Fruit fly (Drosophila melanogaster) whole organism, embryonic: Measurements from ENCODE around the gene Plap.
A peak's percentile ranks its signal among the peaks of the same experiment; 100 is the strongest.

ENCODE experiments used
- Awh ChIP-seq: fragments of 200-800 bp; sonication (Bioruptor generic); IDR thresholded peaks from 2 replicates; pipeline ENCODE4, ENCODE4 v1.3.6; 2022; ENCODE audit warnings: missing biosample characterization, missing genetic modification characterization
- Bgb ChIP-seq: fragments of 200-800 bp; sonication (Bioruptor generic); IDR thresholded peaks from 2 replicates; pipeline ENCODE4 v1.3.6; 2022; ENCODE audit warnings: missing biosample characterization, missing genetic modification characterization; ENCODE audit not compliant: partially characterized antibody
- CG10267 ChIP-seq: fragments of 200-800 bp; sonication (Bioruptor generic); optimal IDR thresholded peaks from 2 replicates; lab custom pipeline; 2018; ENCODE audit warnings: missing biosample characterization, mild to moderate bottlenecking, missing genetic modification characterization, moderate library complexity
- CG10431 ChIP-seq: fragments of 200-800 bp; sonication (Bioruptor generic); optimal IDR thresholded peaks from 3 replicates; lab custom pipeline; 2018; ENCODE audit warnings: missing biosample characterization, mild to moderate bottlenecking, missing genetic modification characterization
- CG10543 ChIP-seq: fragments of 200-800 bp; sonication (Bioruptor generic); optimal IDR thresholded peaks from 3 replicates; lab custom pipeline; 2017; ENCODE audit warnings: missing biosample characterization, mild to moderate bottlenecking, missing genetic modification characterization, moderate library complexity
- CG10565 ChIP-seq: fragments of 200-800 bp; sonication (Bioruptor generic); optimal IDR thresholded peaks from 3 replicates; lab custom pipeline; 2016; ENCODE audit warnings: missing biosample characterization, mild to moderate bottlenecking, missing genetic modification characterization
- CG10654 ChIP-seq: fragments of 200-800 bp; sonication (Bioruptor generic); optimal IDR thresholded peaks from 2 replicates; lab custom pipeline; 2016; ENCODE audit warnings: missing biosample characterization, missing genetic modification characterization
- CG11695 ChIP-seq: fragments of 200-800 bp; sonication (Bioruptor generic); IDR thresholded peaks from 3 replicates; pipeline ENCODE4 v1.3.6; 2022; ENCODE audit warnings: missing biosample characterization, missing genetic modification characterization
- CG15601 ChIP-seq: fragments of 200-800 bp; sonication (Bioruptor generic); optimal IDR thresholded peaks from 3 replicates; lab custom pipeline; 2019; ENCODE audit warnings: missing biosample characterization, mild to moderate bottlenecking, missing genetic modification characterization, moderate library complexity
- CG17186 ChIP-seq: fragments of 200-800 bp; sonication (Bioruptor generic); optimal IDR thresholded peaks from 3 replicates; lab custom pipeline; 2017; ENCODE audit warnings: missing biosample characterization, missing genetic modification reagents, missing genetic modification characterization
- CG32532 ChIP-seq: fragments of 200-800 bp; sonication (Bioruptor generic); IDR thresholded peaks from 2 replicates; pipeline ENCODE4 v1.3.6; 2022; ENCODE audit warnings: missing biosample characterization, missing genetic modification characterization
- CG32772 ChIP-seq: fragments of 200-800 bp; sonication (Bioruptor generic); IDR thresholded peaks from 2 replicates; pipeline ENCODE4 v1.3.6; 2022; ENCODE audit warnings: missing biosample characterization, missing genetic modification characterization
- CG3847 ChIP-seq: fragments of 200-800 bp; sonication (Bioruptor generic); IDR thresholded peaks from 2 replicates; pipeline ENCODE4 v1.3.6; 2022; ENCODE audit warnings: missing biosample characterization, missing genetic modification characterization
- CG4360 ChIP-seq: fragments of 200-800 bp; sonication (Bioruptor generic); IDR thresholded peaks from 2 replicates; pipeline ENCODE4 v1.3.6; 2022; ENCODE audit warnings: missing biosample characterization, missing genetic modification characterization
- CG4820 ChIP-seq: fragments of 200-800 bp; sonication (Bioruptor generic); optimal IDR thresholded peaks from 3 replicates; lab custom pipeline; 2016; ENCODE audit warnings: missing biosample characterization, missing genetic modification characterization
- CG5245 ChIP-seq: fragments of 200-800 bp; sonication (Bioruptor generic); optimal IDR thresholded peaks from 3 replicates; lab custom pipeline; 2016; ENCODE audit warnings: missing biosample characterization, missing genetic modification characterization
- CG5953 ChIP-seq: fragments of 200-800 bp; sonication (Bioruptor generic); IDR thresholded peaks from 2 replicates; pipeline ENCODE4 v1.3.6; 2022; ENCODE audit warnings: missing biosample characterization, missing genetic modification characterization
- CG7786 ChIP-seq: fragments of 200-800 bp; sonication (Bioruptor generic); optimal IDR thresholded peaks from 2 replicates; lab custom pipeline; 2016; ENCODE audit warnings: missing biosample characterization, missing genetic modification characterization
- Camta ChIP-seq: fragments of 200-800 bp; sonication (Bioruptor generic); optimal IDR thresholded peaks from 2 replicates; lab custom pipeline; 2016; ENCODE audit warnings: missing biosample characterization, missing genetic modification characterization
- Dek ChIP-seq: fragments of 200-800 bp; sonication (Bioruptor generic); optimal IDR thresholded peaks from 3 replicates; lab custom pipeline; 2019; ENCODE audit warnings: missing biosample characterization, mild to moderate bottlenecking, missing genetic modification characterization, moderate library complexity
- Dfd ChIP-seq, 2 experiments: fragments of >200 bp; optimal IDR thresholded peaks; 2 replicates each; lab custom pipeline; 2017; ENCODE audit warnings: missing biosample characterization in 2 of 2, missing genetic modification characterization in 2 of 2
- Doc3 ChIP-seq: fragments of 200-800 bp; sonication (Bioruptor generic); IDR thresholded peaks from 3 replicates; pipeline ENCODE4 v1.3.6; 2022; ENCODE audit warnings: missing biosample characterization, missing genetic modification characterization; ENCODE audit not compliant: partially characterized antibody
- E2f1 ChIP-seq: fragments of 200-800 bp; sonication (Bioruptor generic); IDR thresholded peaks from 2 replicates; pipeline ENCODE4 v1.3.6; 2022; ENCODE audit warnings: missing biosample characterization, missing genetic modification characterization
- Fer2 ChIP-seq: fragments of 200-800 bp; sonication (Bioruptor generic); optimal IDR thresholded peaks from 2 replicates; lab custom pipeline; 2018; ENCODE audit warnings: missing biosample characterization, mild to moderate bottlenecking, missing genetic modification characterization, moderate library complexity
- HLH4C ChIP-seq: fragments of 200-800 bp; sonication (Bioruptor generic); IDR thresholded peaks from 3 replicates; pipeline ENCODE4 v1.3.6; 2022; ENCODE audit warnings: missing biosample characterization, missing genetic modification characterization; ENCODE audit not compliant: partially characterized antibody
- HLH54F ChIP-seq: fragments of 200-800 bp; sonication (Bioruptor generic); optimal IDR thresholded peaks from 3 replicates; lab custom pipeline; 2016; ENCODE audit warnings: missing biosample characterization, missing genetic modification characterization
- Hand ChIP-seq: fragments of 200-800 bp; sonication (Bioruptor generic); optimal IDR thresholded peaks from 2 replicates; lab custom pipeline; 2017; ENCODE audit warnings: mild to moderate bottlenecking, missing biosample characterization, missing genetic modification reagents, missing genetic modification characterization
- Hmr ChIP-seq: fragments of 200-800 bp; sonication (Bioruptor generic); optimal IDR thresholded peaks from 3 replicates; lab custom pipeline; 2017; ENCODE audit warnings: mild to moderate bottlenecking, missing biosample characterization, missing genetic modification reagents, missing genetic modification characterization
- Lpt ChIP-seq: fragments of >200 bp; optimal IDR thresholded peaks from 2 replicates; lab custom pipeline; 2018; ENCODE audit warnings: missing biosample characterization, missing genetic modification characterization
- PHDP ChIP-seq: fragments of 200-800 bp; sonication (Bioruptor generic); optimal IDR thresholded peaks from 3 replicates; lab custom pipeline; 2018; ENCODE audit warnings: missing biosample characterization, mild to moderate bottlenecking, missing genetic modification characterization, moderate library complexity
- Rx ChIP-seq: fragments of 200-800 bp; sonication (Bioruptor generic); IDR thresholded peaks from 2 replicates; pipeline ENCODE4 v1.3.6; 2022; ENCODE audit warnings: missing biosample characterization, missing genetic modification characterization
- Sry-δ ChIP-seq: fragments of 200-800 bp; sonication (Bioruptor generic); optimal IDR thresholded peaks from 2 replicates; lab custom pipeline; 2016; ENCODE audit warnings: missing biosample characterization, missing genetic modification characterization
- Trl ChIP-seq, 3 experiments: fragments of >200 bp in 2 of 3; fragments of 200-800 bp in 1 of 3; sonication (Bioruptor generic) in 1 of 3; optimal IDR thresholded peaks; 2 replicates in 1 of 3; 3 replicates in 2 of 3; lab custom pipeline; 2016 to 2017; ENCODE audit warnings: missing biosample characterization in 1 of 3, missing genetic modification characterization in 1 of 3
- Xbp1 ChIP-seq: fragments of 200-800 bp; sonication (Bioruptor generic); optimal IDR thresholded peaks from 3 replicates; lab custom pipeline; 2016; ENCODE audit warnings: missing biosample characterization, mild to moderate bottlenecking, missing genetic modification characterization
- Xrp1 ChIP-seq: fragments of 200-800 bp; sonication (Bioruptor generic); IDR thresholded peaks from 2 replicates; pipeline ENCODE4 v1.3.6; 2022; ENCODE audit warnings: missing biosample characterization, missing genetic modification characterization
- cad ChIP-seq: fragments of >200 bp; optimal IDR thresholded peaks from 2 replicates; lab custom pipeline; 2017; ENCODE audit warnings: missing biosample characterization, missing genetic modification characterization
- chinmo ChIP-seq: fragments of 200-800 bp; sonication (Bioruptor generic); IDR thresholded peaks from 4 replicates; pipeline ENCODE4 v1.3.6; 2022; ENCODE audit warnings: missing biosample characterization, missing genetic modification characterization; ENCODE audit not compliant: partially characterized antibody
- corto ChIP-seq: fragments of 200-800 bp; sonication (Bioruptor generic); optimal IDR thresholded peaks from 2 replicates; lab custom pipeline; 2016; ENCODE audit warnings: missing biosample characterization, mild to moderate bottlenecking, missing genetic modification characterization, moderate library complexity
- disco-r ChIP-seq: fragments of 200-800 bp; sonication (Bioruptor generic); optimal IDR thresholded peaks from 2 replicates; lab custom pipeline; 2016; ENCODE audit warnings: missing biosample characterization, missing genetic modification characterization
- ems ChIP-seq: fragments of 200-800 bp; sonication (Bioruptor generic); optimal IDR thresholded peaks from 3 replicates; lab custom pipeline; 2016; ENCODE audit warnings: missing biosample characterization, missing genetic modification characterization
- en ChIP-seq: fragments of 200-800 bp; sonication (Bioruptor generic); optimal IDR thresholded peaks from 2 replicates; lab custom pipeline; 2016; ENCODE audit warnings: missing biosample characterization, missing genetic modification characterization
- fd3F ChIP-seq: fragments of 200-800 bp; sonication (Bioruptor generic); optimal IDR thresholded peaks from 2 replicates; lab custom pipeline; 2018; ENCODE audit warnings: missing biosample characterization, mild to moderate bottlenecking, missing genetic modification characterization, moderate library complexity
- gro ChIP-seq: fragments of 200-800 bp; sonication (Bioruptor generic); optimal IDR thresholded peaks from 2 replicates; lab custom pipeline; 2016; ENCODE audit warnings: missing biosample characterization, missing genetic modification characterization
- klu ChIP-seq: fragments of 200-800 bp; sonication (Bioruptor generic); IDR thresholded peaks from 2 replicates; pipeline ENCODE4 v1.3.6; 2022; ENCODE audit warnings: missing biosample characterization, missing genetic modification characterization
- kni ChIP-seq: fragments of 200-800 bp; sonication (Bioruptor generic); optimal IDR thresholded peaks from 3 replicates; lab custom pipeline; 2017; ENCODE audit warnings: mild to moderate bottlenecking, missing biosample characterization, missing genetic modification reagents, missing genetic modification characterization
- knrl ChIP-seq: fragments of 200-800 bp; sonication (Bioruptor generic); IDR thresholded peaks from 3 replicates; pipeline ENCODE4 v1.3.6; 2022; ENCODE audit warnings: missing biosample characterization, missing genetic modification characterization; ENCODE audit not compliant: partially characterized antibody
- lmd ChIP-seq: fragments of 200-800 bp; sonication (Bioruptor generic); IDR thresholded peaks from 2 replicates; pipeline ENCODE4 v1.3.6; 2022; ENCODE audit warnings: missing biosample characterization, missing genetic modification characterization
- mirr ChIP-seq: fragments of 200-800 bp; sonication (Bioruptor generic); optimal IDR thresholded peaks from 3 replicates; lab custom pipeline; 2018; ENCODE audit warnings: missing biosample characterization, mild to moderate bottlenecking, missing genetic modification characterization
- pros ChIP-seq: fragments of 200-800 bp; sonication (Bioruptor generic); optimal IDR thresholded peaks from 3 replicates; lab custom pipeline; 2019; ENCODE audit warnings: missing biosample characterization, mild to moderate bottlenecking, missing genetic modification characterization, moderate library complexity
- ranshi ChIP-seq: fragments of 200-800 bp; sonication (Bioruptor generic); IDR thresholded peaks from 2 replicates; pipeline ENCODE4 v1.3.6; 2022; ENCODE audit warnings: missing biosample characterization, missing genetic modification characterization
- sens ChIP-seq: fragments of 200-800 bp; sonication (Bioruptor generic); peaks from one replicate; lab custom pipeline; 2016; ENCODE audit warnings: missing biosample characterization, missing genetic modification characterization
- z ChIP-seq: fragments of 200-800 bp; sonication (Bioruptor generic); IDR thresholded peaks from 3 replicates; pipeline ENCODE4 v1.3.6; 2022; ENCODE audit warnings: missing biosample characterization, missing genetic modification characterization

Gene Plap

DNA sequence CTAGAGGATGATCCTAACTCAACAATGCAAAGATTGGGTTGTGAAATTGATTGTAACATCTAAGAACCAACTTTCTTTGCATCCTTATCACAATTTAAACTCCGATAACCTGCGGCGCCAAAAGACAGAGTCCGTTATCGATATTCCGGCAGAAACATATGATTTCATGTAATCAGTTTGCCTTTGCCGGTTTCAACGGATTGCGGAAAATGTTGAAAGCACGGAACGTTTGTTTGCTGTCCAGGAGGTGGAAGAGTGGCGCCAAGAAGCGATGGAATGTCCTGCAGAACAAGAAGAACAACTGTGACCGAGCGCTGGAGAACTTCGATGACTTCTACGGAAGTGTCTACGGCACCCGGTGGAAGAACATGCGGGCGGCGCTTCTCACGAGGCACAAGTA, 22.5 kb downstream of the Plap start (continued):
- TF ChIP-seq ems (no peak), CG10431 (peak; percentile 46), pros (GFP tag; lab: Kevin White, UChicago) (no peak), lmd (GFP tag; lab: Robert Waterston, UW) (no peak), Trl (optimal IDR thresholded peaks at IDR 0.05; lab: Kevin White, UChicago) (no peak), Trl (GFP tag; optimal IDR thresholded peaks at IDR 0.05; lab: Kevin White, UChicago) (no peak), en (GFP tag; lab: Kevin White, UChicago) (no peak), PHDP (tag; lab: Kevin White, UChicago) (no peak), corto (GFP tag; lab: Kevin White, UChicago) (no peak), Awh (GFP tag; lab: Robert Waterston, UW) (no peak), Hand (GFP tag; lab: Kevin White, UChicago) (no peak), Camta (GFP tag; lab: Kevin White, UChicago) (no peak), Xbp1 (GFP tag; lab: Kevin White, UChicago) (no peak), CG3847 (GFP tag; lab: Robert Waterston, UW) (no peak), CG11695 (GFP tag; lab: Robert Waterston, UW) (no peak), HLH4C (GFP tag; lab: Robert Waterston, UW) (peak; percentile 72), E2f1 (GFP tag; lab: Robert Waterston, UW) (no peak), disco-r (GFP tag; lab: Kevin White, UChicago) (no peak), mirr (no peak), Sry-δ (peak; percentile 33), Hmr (GFP tag; lab: Kevin White, UChicago) (no peak), Fer2 (tag; lab: Kevin White, UChicago) (no peak), CG7786 (GFP tag; lab: Kevin White, UChicago) (no peak), chinmo (GFP tag; lab: Robert Waterston, UW) (0 out of 4 replicates have a peak, but pooled peaks have one; percentile 58), Dek (no peak), Xrp1 (no peak), fd3F (no peak), sens (GFP tag; lab: Kevin White, UChicago) (peak; percentile 16), klu (GFP tag; lab: Robert Waterston, UW) (no peak), CG4820 (GFP tag; lab: Kevin White, UChicago) (no peak), Doc3 (GFP tag; lab: Robert Waterston, UW) (peak; percentile 44; the same call in 2 of the 3 replicates), CG15601 (peak; percentile 19), z (GFP tag; lab: Robert Waterston, UW) (no peak), CG5245 (no peak), Dfd (GFP tag; optimal IDR thresholded peaks at IDR 0.05; lab: Kevin White, UChicago) (no peak), Rx (GFP tag; lab: Robert Waterston, UW) (no peak), cad (GFP tag; lab: Kevin White, UChicago) (no peak), HLH54F (GFP tag; lab: Kevin White, UChicago) (no peak), knrl (GFP tag; lab: Robert Waterston, UW) (0 out of 3 replicates have a peak, but pooled peaks have one; percentile 8), CG10543 (GFP tag; lab: Kevin White, UChicago) (no peak), CG10654 (GFP tag; lab: Kevin White, UChicago) (no peak), CG32532 (GFP tag; lab: Robert Waterston, UW) (no peak), Bgb (peak; percentile 43; the same call in 1 of the 2 replicates), CG10267 (tag; lab: Kevin White, UChicago) (no peak), kni (GFP tag; lab: Kevin White, UChicago) (no peak), CG32772 (GFP tag; lab: Robert Waterston, UW) (no peak), CG5953 (GFP tag; lab: Robert Waterston, UW) (no peak), gro (GFP tag; lab: Kevin White, UChicago) (no peak), CG17186 (no peak), Lpt (GFP tag; lab: Kevin White, UChicago) (no peak), CG4360 (GFP tag; lab: Robert Waterston, UW) (no peak), ranshi (GFP tag; lab: Robert Waterston, UW) (no peak), CG10565 (GFP tag; lab: Kevin White, UChicago) (no peak)
